Fruit fly (Drosophila melanogaster): Measurements from ENCODE around the gene CG3191.

- TF ChIP-seq CG32121 (GFP tag; IDR thresholded peaks at IDR 0.05) (peak; percentile 68), CG13204 (GFP tag; optimal IDR thresholded peaks at IDR 0.05) (no peak), Pif1B (GFP tag; optimal IDR thresholded peaks at IDR 0.05) (peak; percentile 65), CG34367 (tag; optimal IDR thresholded peaks at IDR 0.05) (peak; percentile 34), CG14655 (GFP tag; optimal IDR thresholded peaks at IDR 0.05) (peak; percentile 47), gl (tag; optimal IDR thresholded peaks at IDR 0.05) (peak; percentile 28), Ets98B (GFP tag; IDR thresholded peaks at IDR 0.05) (peak; percentile 77), fd96Ca (GFP tag; IDR thresholded peaks at IDR 0.05) (peak; percentile 65; the same call in 1 of the 3 replicates), CG12605 (GFP tag; IDR thresholded peaks at IDR 0.05) (0 out of 2 replicates have a peak, but pooled peaks have one; percentile 38), Snoo (tag; optimal IDR thresholded peaks at IDR 0.05) (peak; percentile 73), CG10348 (GFP tag; IDR thresholded peaks at IDR 0.05) (no peak), EcR (GFP tag; optimal IDR thresholded peaks at IDR 0.05) (peak; percentile 91), CG8159 (tag; optimal IDR thresholded peaks at IDR 0.05) (peak; percentile 21), CG17806 (tag; optimal IDR thresholded peaks at IDR 0.05) (peak; percentile 26)
Measured at dm6 chrX:2294474-2295434, 43.0 kb upstream of the CG3191 start.
